Worm (Caenorhabditis elegans) whole organism, L1 larva: Measurements from ENCODE around the gene nhr-65.

Experiments used
- ama-1 ChIP-seq: fragments of 150-350 bp; optimal IDR thresholded peaks from 2 replicates; lab custom pipeline; 2014
- lin-39 ChIP-seq: fragments of 150-350 bp; optimal IDR thresholded peaks from 2 replicates; lab custom pipeline; 2014; ENCODE audit warnings: missing biosample characterization, missing genetic modification reagents, missing genetic modification characterization
- unc-130 ChIP-seq: fragments of 150-350 bp; optimal IDR thresholded peaks from 2 replicates; lab custom pipeline; 2017; ENCODE audit warnings: missing biosample characterization, missing genetic modification characterization, inconsistent platforms

ce11 chrV:18854788-18855187, 15.7 kb downstream of the nhr-65 start:
- TF ChIP-seq unc-130 (tag; lab: Kevin White, UChicago) (no peak), ama-1 (lab: Kevin White, UChicago) (no peak), lin-39 (tag; lab: Kevin White, UChicago) (no peak)
